Fruit fly (Drosophila melanogaster) whole organism, embryonic: Measurements from ENCODE around the gene CG12279.

Experiments
- Aef1 ChIP-seq: fragments of 200-800 bp; sonication (Bioruptor generic); IDR thresholded peaks from 3 replicates; pipeline ENCODE4 v1.3.6; 2022; ENCODE audit warnings: missing biosample characterization, missing genetic modification characterization
- Atf3 ChIP-seq: fragments of 200-800 bp; sonication (Bioruptor generic); optimal IDR thresholded peaks from 3 replicates; lab custom pipeline; 2016; ENCODE audit warnings: missing biosample characterization, missing genetic modification characterization
- CG10274 ChIP-seq: fragments of 200-800 bp; sonication (Bioruptor generic); optimal IDR thresholded peaks from 3 replicates; lab custom pipeline; 2017; ENCODE audit warnings: missing biosample characterization, mild to moderate bottlenecking, missing genetic modification characterization
- CG10654 ChIP-seq: fragments of 200-800 bp; sonication (Bioruptor generic); optimal IDR thresholded peaks from 2 replicates; lab custom pipeline; 2016; ENCODE audit warnings: missing biosample characterization, missing genetic modification characterization
- CG12299 ChIP-seq: fragments of 200-800 bp; sonication (Bioruptor generic); optimal IDR thresholded peaks from 2 replicates; lab custom pipeline; 2018; ENCODE audit warnings: missing biosample characterization, mild to moderate bottlenecking, missing genetic modification characterization
- CG12391 ChIP-seq: fragments of 200-800 bp; sonication (Bioruptor generic); optimal IDR thresholded peaks from 3 replicates; lab custom pipeline; 2018; ENCODE audit warnings: missing biosample characterization, mild to moderate bottlenecking, missing genetic modification characterization, moderate library complexity
- CG12744 ChIP-seq: fragments of 200-800 bp; sonication (Bioruptor generic); optimal IDR thresholded peaks from 2 replicates; lab custom pipeline; 2016; ENCODE audit warnings: missing biosample characterization, missing genetic modification characterization
- CG13287 ChIP-seq: fragments of 200-800 bp; sonication (Bioruptor generic); IDR thresholded peaks from 2 replicates; pipeline ENCODE4 v1.3.6; 2022; ENCODE audit warnings: missing biosample characterization, missing genetic modification characterization; ENCODE audit not compliant: partially characterized antibody
- CG15011 ChIP-seq: fragments of 200-800 bp; sonication (Bioruptor generic); optimal IDR thresholded peaks from 3 replicates; lab custom pipeline; 2018; ENCODE audit warnings: missing biosample characterization, mild to moderate bottlenecking, missing genetic modification characterization
- CG17359 ChIP-seq: fragments of 200-800 bp; sonication (Bioruptor generic); optimal IDR thresholded peaks from 3 replicates; lab custom pipeline; 2018; ENCODE audit warnings: missing biosample characterization, mild to moderate bottlenecking, missing genetic modification characterization, moderate library complexity
- CG17829 ChIP-seq: fragments of 200-800 bp; optimal IDR thresholded peaks from 2 replicates; lab custom pipeline; 2019; ENCODE audit warnings: missing biosample characterization, mild to moderate bottlenecking, missing genetic modification characterization, moderate library complexity
- CG2120 ChIP-seq: fragments of 200-800 bp; sonication (Bioruptor generic); optimal IDR thresholded peaks from 3 replicates; lab custom pipeline; 2016; ENCODE audit warnings: missing biosample characterization, missing genetic modification characterization
- CG3065 ChIP-seq: fragments of 200-800 bp; sonication (Bioruptor generic); optimal IDR thresholded peaks from 2 replicates; lab custom pipeline; 2016; ENCODE audit warnings: missing biosample characterization, missing genetic modification characterization
- CG4404 ChIP-seq: fragments of 200-800 bp; sonication (Bioruptor generic); IDR thresholded peaks from 2 replicates; pipeline ENCODE4 v1.3.6; 2022; ENCODE audit warnings: missing biosample characterization, missing genetic modification characterization
- CG4617 ChIP-seq: fragments of 200-800 bp; sonication (Bioruptor generic); optimal IDR thresholded peaks from 3 replicates; lab custom pipeline; 2016; ENCODE audit warnings: missing biosample characterization, missing genetic modification characterization, borderline replicate concordance
- CG7556 ChIP-seq: fragments of 200-800 bp; sonication (Bioruptor generic); optimal IDR thresholded peaks from 2 replicates; lab custom pipeline; 2017; ENCODE audit warnings: missing biosample characterization, mild to moderate bottlenecking, missing genetic modification characterization
- CG8924 ChIP-seq: fragments of 200-800 bp; optimal IDR thresholded peaks from 3 replicates; lab custom pipeline; 2019; ENCODE audit warnings: missing biosample characterization, mild to moderate bottlenecking, missing genetic modification characterization, moderate library complexity
- CG9215 ChIP-seq: fragments of 200-800 bp; sonication (Bioruptor generic); IDR thresholded peaks from 2 replicates; pipeline ENCODE4 v1.3.6; 2022; ENCODE audit warnings: missing biosample characterization, missing genetic modification characterization
- CG9876 ChIP-seq: fragments of 200-800 bp; sonication (Bioruptor generic); optimal IDR thresholded peaks from 2 replicates; lab custom pipeline; 2016; ENCODE audit warnings: missing biosample characterization, missing genetic modification characterization
- Dip3 ChIP-seq: fragments of 200-800 bp; sonication (Bioruptor generic); optimal IDR thresholded peaks from 3 replicates; lab custom pipeline; 2016; ENCODE audit warnings: missing biosample characterization, missing genetic modification characterization
- H2.0 ChIP-seq: fragments of 200-800 bp; sonication (Bioruptor generic); IDR thresholded peaks from 2 replicates; pipeline ENCODE4 v1.3.6; 2022; ENCODE audit warnings: missing biosample characterization, missing genetic modification characterization
- Hey ChIP-seq: fragments of 200-800 bp; sonication (Bioruptor generic); optimal IDR thresholded peaks from 3 replicates; lab custom pipeline; 2018; ENCODE audit warnings: missing biosample characterization, mild to moderate bottlenecking, missing genetic modification characterization
- Hr78 ChIP-seq, 2 experiments: fragments of 200-800 bp in 1 of 2; fragments of >200 bp in 1 of 2; sonication (Bioruptor generic) in 1 of 2; optimal IDR thresholded peaks; 2 replicates each; lab custom pipeline; 2017 to 2019; ENCODE audit warnings: missing biosample characterization in 2 of 2, missing genetic modification characterization in 2 of 2, mild to moderate bottlenecking in 1 of 2, moderate library complexity in 1 of 2
- Lim3 ChIP-seq: fragments of 200-800 bp; sonication (Bioruptor generic); IDR thresholded peaks from 2 replicates; pipeline ENCODE4 v1.3.6; 2022; ENCODE audit warnings: missing biosample characterization, missing genetic modification characterization
- Mad ChIP-seq: fragments of 200-800 bp; sonication (Bioruptor generic); optimal IDR thresholded peaks from 2 replicates; lab custom pipeline; 2016; ENCODE audit warnings: missing biosample characterization, missing genetic modification characterization
- Nf-YA ChIP-seq: fragments of 200-800 bp; sonication (Bioruptor generic); IDR thresholded peaks from 2 replicates; pipeline ENCODE4 v1.3.6; 2022; ENCODE audit warnings: missing biosample characterization, missing genetic modification characterization
- PHDP ChIP-seq: fragments of 200-800 bp; sonication (Bioruptor generic); optimal IDR thresholded peaks from 3 replicates; lab custom pipeline; 2018; ENCODE audit warnings: missing biosample characterization, mild to moderate bottlenecking, missing genetic modification characterization, moderate library complexity
- Tbp ChIP-seq: fragments of >200 bp; optimal IDR thresholded peaks from 2 replicates; lab custom pipeline; 2018; ENCODE audit warnings: missing biosample characterization, missing genetic modification characterization
- ap ChIP-seq: fragments of 200-800 bp; sonication (Bioruptor generic); IDR thresholded peaks from 2 replicates; pipeline ENCODE4 v1.3.6; 2022; ENCODE audit warnings: missing biosample characterization, missing genetic modification characterization
- bigmax ChIP-seq: fragments of 200-800 bp; sonication (Bioruptor generic); optimal IDR thresholded peaks from 2 replicates; lab custom pipeline; 2018; ENCODE audit warnings: missing biosample characterization, mild to moderate bottlenecking, missing genetic modification characterization
- cad ChIP-seq: fragments of >200 bp; optimal IDR thresholded peaks from 2 replicates; lab custom pipeline; 2017; ENCODE audit warnings: missing biosample characterization, missing genetic modification characterization
- chn ChIP-seq: fragments of 200-800 bp; sonication (Bioruptor generic); optimal IDR thresholded peaks from 2 replicates; lab custom pipeline; 2016; ENCODE audit warnings: missing biosample characterization, missing genetic modification characterization
- ci ChIP-seq: fragments of 200-800 bp; sonication (Bioruptor generic); IDR thresholded peaks from 3 replicates; pipeline ENCODE4 v1.3.6; 2022; ENCODE audit warnings: missing biosample characterization, missing genetic modification characterization
- fu2 ChIP-seq: fragments of 200-800 bp; sonication (Bioruptor generic); optimal IDR thresholded peaks from 2 replicates; lab custom pipeline; 2016; ENCODE audit warnings: missing biosample characterization, missing genetic modification characterization
- gsb ChIP-seq: fragments of 200-800 bp; sonication (Bioruptor generic); IDR thresholded peaks from 2 replicates; pipeline ENCODE4 v1.3.6; 2022; ENCODE audit warnings: missing biosample characterization, missing genetic modification characterization
- ham ChIP-seq: fragments of 200-800 bp; sonication (Bioruptor generic); IDR thresholded peaks from 2 replicates; pipeline ENCODE4 v1.3.6; 2022; ENCODE audit warnings: missing biosample characterization, missing genetic modification characterization
- hkb ChIP-seq, 2 experiments: fragments of 200-800 bp in 1 of 2; fragments of >200 bp in 1 of 2; sonication (Bioruptor generic) in 1 of 2; IDR thresholded peaks in 1 of 2; optimal IDR thresholded peaks in 1 of 2; 2 replicates each; pipeline versions ENCODE4 v1.3.6 to Lab custom; 2017 to 2022; ENCODE audit warnings: missing biosample characterization in 1 of 2, missing genetic modification characterization in 1 of 2
- klu ChIP-seq: fragments of 200-800 bp; sonication (Bioruptor generic); IDR thresholded peaks from 2 replicates; pipeline ENCODE4 v1.3.6; 2022; ENCODE audit warnings: missing biosample characterization, missing genetic modification characterization
- pb ChIP-seq: fragments of 200-800 bp; sonication (Bioruptor generic); optimal IDR thresholded peaks from 3 replicates; lab custom pipeline; 2016; ENCODE audit warnings: missing biosample characterization, missing genetic modification characterization
- pzg ChIP-seq: fragments of 200-800 bp; sonication (Bioruptor generic); optimal IDR thresholded peaks from 3 replicates; lab custom pipeline; 2018; ENCODE audit warnings: missing biosample characterization, mild to moderate bottlenecking, missing genetic modification characterization, moderate library complexity
- rib ChIP-seq: fragments of 200-800 bp; sonication (Bioruptor generic); IDR thresholded peaks from 2 replicates; pipeline ENCODE4 v1.3.6; 2022; ENCODE audit warnings: missing biosample characterization, missing genetic modification characterization
- ro ChIP-seq: fragments of 200-800 bp; sonication (Bioruptor generic); IDR thresholded peaks from 2 replicates; pipeline ENCODE4 v1.3.6; 2022; ENCODE audit warnings: missing biosample characterization, missing genetic modification characterization
- sens-2 ChIP-seq: fragments of 200-800 bp; sonication (Bioruptor generic); IDR thresholded peaks from 2 replicates; pipeline ENCODE4 v1.3.6; 2022; ENCODE audit warnings: missing biosample characterization, missing genetic modification characterization
- sna ChIP-seq: fragments of 200-800 bp; sonication (Bioruptor generic); IDR thresholded peaks from 2 replicates; pipeline ENCODE4 v1.3.6; 2022; ENCODE audit warnings: missing biosample characterization, missing genetic modification characterization; ENCODE audit not compliant: partially characterized antibody
- twi ChIP-seq: fragments of 200-800 bp; optimal IDR thresholded peaks from 2 replicates; lab custom pipeline; 2019; ENCODE audit warnings: missing biosample characterization, mild to moderate bottlenecking, missing genetic modification characterization, moderate library complexity
- unc-4 ChIP-seq: fragments of 200-800 bp; sonication (Bioruptor generic); IDR thresholded peaks from 2 replicates; pipeline ENCODE4 v1.3.6; 2022; ENCODE audit warnings: missing biosample characterization, missing genetic modification characterization; ENCODE audit not compliant: partially characterized antibody
- unpg ChIP-seq: fragments of 200-800 bp; sonication (Bioruptor generic); optimal IDR thresholded peaks from 3 replicates; lab custom pipeline; 2018; ENCODE audit warnings: missing biosample characterization, mild to moderate bottlenecking, missing genetic modification characterization, moderate library complexity
- vvl ChIP-seq: fragments of 200-800 bp; sonication (Bioruptor generic); IDR thresholded peaks from 2 replicates; pipeline ENCODE4 v1.3.6; 2022; ENCODE audit warnings: missing biosample characterization, missing genetic modification characterization
- wor ChIP-seq: fragments of 200-800 bp; sonication (Bioruptor generic); IDR thresholded peaks from 2 replicates; pipeline ENCODE4 v1.3.6; 2022; ENCODE audit warnings: missing biosample characterization, missing genetic modification characterization

The CG12279 gene

dm6 chr3R:12717588-12718535 lies 13.0 kb downstream of the CG12279 start (continued):
- TF ChIP-seq pb (GFP tag; lab: Kevin White, UChicago) (peak; percentile 32), ham (no peak), unpg (peak; percentile 42), H2.0 (GFP tag; lab: Robert Waterston, UW) (peak; percentile 56), CG10274 (GFP tag; lab: Kevin White, UChicago) (no peak), CG17829 (tag; lab: Kevin White, UChicago) (no peak), unc-4 (GFP tag; lab: Robert Waterston, UW) (no peak), sna (GFP tag; lab: Robert Waterston, UW) (no peak), Hey (tag; lab: Kevin White, UChicago) (no peak), CG4404 (GFP tag; lab: Robert Waterston, UW) (no peak), bigmax (GFP tag; lab: Kevin White, UChicago) (no peak), CG2120 (GFP tag; lab: Kevin White, UChicago) (peak; percentile 80), Tbp (no peak), Dip3 (GFP tag; lab: Kevin White, UChicago) (peak; percentile 43), Nf-YA (no peak), Atf3 (GFP tag; lab: Kevin White, UChicago) (peak; percentile 11), CG15011 (GFP tag; lab: Kevin White, UChicago) (peak; percentile 39), CG3065 (GFP tag; lab: Kevin White, UChicago) (no peak), CG12744 (GFP tag; lab: Kevin White, UChicago) (peak; percentile 45), hkb (optimal IDR thresholded peaks at IDR 0.05; lab: Kevin White, UChicago) (no peak), hkb (GFP tag; IDR thresholded peaks at IDR 0.05; lab: Robert Waterston, UW) (peak; percentile 79), CG9876 (GFP tag; lab: Kevin White, UChicago) (no peak), klu (GFP tag; lab: Robert Waterston, UW) (no peak), ci (GFP tag; lab: Robert Waterston, UW) (peak; percentile 52; the same call in 2 of the 3 replicates), sens-2 (no peak), CG17359 (tag; lab: Kevin White, UChicago) (peak; percentile 67), rib (GFP tag; lab: Robert Waterston, UW) (peak; percentile 27), CG13287 (GFP tag; lab: Robert Waterston, UW) (no peak), CG9215 (GFP tag; lab: Robert Waterston, UW) (peak; percentile 32; the same call in 1 of the 2 replicates), ro (GFP tag; lab: Robert Waterston, UW) (0 out of 2 replicates have a peak, but pooled peaks have one; percentile 12), Lim3 (GFP tag; lab: Robert Waterston, UW) (no peak), pzg (GFP tag; lab: Kevin White, UChicago) (no peak), Hr78 (GFP tag; optimal IDR thresholded peaks at IDR 0.05; lab: Kevin White, UChicago) (no peak), CG7556 (GFP tag; lab: Kevin White, UChicago) (peak; percentile 47), gsb (GFP tag; lab: Robert Waterston, UW) (no peak), CG12299 (tag; lab: Kevin White, UChicago) (peak; percentile 31), wor (GFP tag; lab: Robert Waterston, UW) (no peak), CG8924 (no peak), Mad (no peak), CG10654 (GFP tag; lab: Kevin White, UChicago) (peak; percentile 50), twi (no peak), ap (GFP tag; lab: Robert Waterston, UW) (0 out of 2 replicates have a peak, but pooled peaks have one; percentile 23), vvl (peak; percentile 74), cad (GFP tag; lab: Kevin White, UChicago) (no peak), fu2 (GFP tag; lab: Kevin White, UChicago) (peak; percentile 60), CG4617 (peak; percentile 14), PHDP (tag; lab: Kevin White, UChicago) (peak; percentile 49), Aef1 (peak; percentile 49; the same call in 2 of the 3 replicates), CG12391 (peak; percentile 59), chn (GFP tag; lab: Kevin White, UChicago) (peak; percentile 53)
